Fruit fly (Drosophila melanogaster) whole organism, embryonic: ENCODE data around the gene CG15865.

Source experiments
- CG10209 ChIP-seq: fragments of 200-800 bp; sonication (Bioruptor generic); optimal IDR thresholded peaks from 3 replicates; lab custom pipeline; 2017; ENCODE audit warnings: missing biosample characterization, mild to moderate bottlenecking, missing genetic modification characterization, missing genetic modification reagents
- CG10462 ChIP-seq: fragments of 200-800 bp; sonication (Bioruptor generic); optimal IDR thresholded peaks from 2 replicates; lab custom pipeline; 2016; ENCODE audit warnings: missing biosample characterization, missing genetic modification characterization
- CG12104 ChIP-seq: fragments of 200-800 bp; sonication (Bioruptor generic); optimal IDR thresholded peaks from 3 replicates; lab custom pipeline; 2016; ENCODE audit warnings: missing biosample characterization, missing genetic modification characterization
- CG12236 ChIP-seq: fragments of 200-800 bp; sonication (Bioruptor generic); optimal IDR thresholded peaks from 2 replicates; lab custom pipeline; 2016; ENCODE audit warnings: missing biosample characterization, missing genetic modification characterization
- CG12391 ChIP-seq: fragments of 200-800 bp; sonication (Bioruptor generic); optimal IDR thresholded peaks from 3 replicates; lab custom pipeline; 2018; ENCODE audit warnings: missing biosample characterization, mild to moderate bottlenecking, missing genetic modification characterization, moderate library complexity
- CG12744 ChIP-seq: fragments of 200-800 bp; sonication (Bioruptor generic); optimal IDR thresholded peaks from 2 replicates; lab custom pipeline; 2016; ENCODE audit warnings: missing biosample characterization, missing genetic modification characterization
- CG14050 ChIP-seq: fragments of 200-800 bp; sonication (Bioruptor generic); IDR thresholded peaks from 3 replicates; pipeline ENCODE4 v1.3.6; 2022; ENCODE audit warnings: missing biosample characterization, missing genetic modification characterization
- CG2129 ChIP-seq: fragments of 200-800 bp; sonication (Bioruptor generic); IDR thresholded peaks from 2 replicates; pipeline ENCODE4 v1.3.6; 2022; ENCODE audit warnings: missing biosample characterization, missing genetic modification characterization; ENCODE audit not compliant: partially characterized antibody
- CG30403 ChIP-seq: fragments of 200-800 bp; sonication (Bioruptor generic); optimal IDR thresholded peaks from 3 replicates; lab custom pipeline; 2016; ENCODE audit warnings: missing biosample characterization, missing genetic modification characterization
- CG31224 ChIP-seq: fragments of 200-800 bp; sonication (Bioruptor generic); IDR thresholded peaks from 2 replicates; pipeline ENCODE4 v1.3.6; 2022; ENCODE audit warnings: missing biosample characterization, missing genetic modification characterization
- CG31388 ChIP-seq: fragments of 200-800 bp; sonication (Bioruptor generic); optimal IDR thresholded peaks from 2 replicates; lab custom pipeline; 2016; ENCODE audit warnings: missing biosample characterization, missing genetic modification characterization
- CG34224 ChIP-seq: fragments of 200-800 bp; sonication (Bioruptor generic); IDR thresholded peaks from 3 replicates; pipeline ENCODE4 v1.3.6; 2022; ENCODE audit warnings: missing biosample characterization, missing genetic modification characterization; ENCODE audit not compliant: partially characterized antibody
- CG43689 ChIP-seq: fragments of 200-800 bp; sonication (Bioruptor generic); IDR thresholded peaks from 2 replicates; pipeline ENCODE4 v1.3.6; 2022; ENCODE audit warnings: missing biosample characterization, missing genetic modification characterization
- CG4617 ChIP-seq: fragments of 200-800 bp; sonication (Bioruptor generic); optimal IDR thresholded peaks from 3 replicates; lab custom pipeline; 2016; ENCODE audit warnings: missing biosample characterization, missing genetic modification characterization, borderline replicate concordance
- CG6175 ChIP-seq: fragments of 200-800 bp; sonication (Bioruptor generic); IDR thresholded peaks from 3 replicates; pipeline ENCODE4 v1.3.6; 2022; ENCODE audit warnings: missing biosample characterization, missing genetic modification characterization
- CG6791 ChIP-seq: fragments of 200-800 bp; sonication (Bioruptor generic); IDR thresholded peaks from 3 replicates; pipeline ENCODE4 v1.3.6; 2022; ENCODE audit warnings: missing biosample characterization, missing genetic modification characterization; ENCODE audit not compliant: partially characterized antibody
- CG6813 ChIP-seq: fragments of 200-800 bp; sonication (Bioruptor generic); optimal IDR thresholded peaks from 2 replicates; lab custom pipeline; 2017; ENCODE audit warnings: missing biosample characterization, missing genetic modification characterization, mild to moderate bottlenecking, moderate library complexity, missing genetic modification reagents
- CG9817 ChIP-seq: fragments of 200-800 bp; sonication (Bioruptor generic); optimal IDR thresholded peaks from 2 replicates; lab custom pipeline; 2018; ENCODE audit warnings: missing biosample characterization, mild to moderate bottlenecking, missing genetic modification characterization, moderate library complexity
- CG9932 ChIP-seq: fragments of 200-800 bp; sonication (Bioruptor generic); IDR thresholded peaks from 2 replicates; pipeline ENCODE4 v1.3.6; 2022; ENCODE audit warnings: missing biosample characterization, missing genetic modification characterization
- D19B ChIP-seq: fragments of 200-800 bp; sonication (Bioruptor generic); optimal IDR thresholded peaks from 2 replicates; lab custom pipeline; 2017; ENCODE audit warnings: missing biosample characterization, mild to moderate bottlenecking, missing genetic modification characterization
- Dbx ChIP-seq: fragments of 200-800 bp; sonication (Bioruptor generic); IDR thresholded peaks from 3 replicates; pipeline ENCODE4 v1.3.6; 2022; ENCODE audit warnings: missing biosample characterization, missing genetic modification characterization
- Dek ChIP-seq: fragments of 200-800 bp; sonication (Bioruptor generic); optimal IDR thresholded peaks from 3 replicates; lab custom pipeline; 2019; ENCODE audit warnings: missing biosample characterization, mild to moderate bottlenecking, missing genetic modification characterization, moderate library complexity
- Doc2 ChIP-seq: fragments of 200-800 bp; sonication (Bioruptor generic); IDR thresholded peaks from 2 replicates; pipeline ENCODE4 v1.3.6; 2022; ENCODE audit warnings: missing biosample characterization, missing genetic modification characterization
- Eip74EF ChIP-seq, 2 experiments: fragments of 200-800 bp in 1 of 2; fragments of >200 bp in 1 of 2; sonication (Bioruptor generic) in 1 of 2; optimal IDR thresholded peaks; 2 replicates each; lab custom pipeline; 2017 to 2019; ENCODE audit warnings: missing biosample characterization in 2 of 2, missing genetic modification characterization in 2 of 2, mild to moderate bottlenecking in 1 of 2, moderate library complexity in 1 of 2
- Fer2 ChIP-seq: fragments of 200-800 bp; sonication (Bioruptor generic); optimal IDR thresholded peaks from 2 replicates; lab custom pipeline; 2018; ENCODE audit warnings: missing biosample characterization, mild to moderate bottlenecking, missing genetic modification characterization, moderate library complexity
- Gug ChIP-seq: fragments of 200-800 bp; sonication (Bioruptor generic); IDR thresholded peaks from 4 replicates; pipeline ENCODE4 v1.3.6; 2022; ENCODE audit warnings: missing biosample characterization, missing genetic modification characterization
- HLH4C ChIP-seq: fragments of 200-800 bp; sonication (Bioruptor generic); IDR thresholded peaks from 3 replicates; pipeline ENCODE4 v1.3.6; 2022; ENCODE audit warnings: missing biosample characterization, missing genetic modification characterization; ENCODE audit not compliant: partially characterized antibody
- Med ChIP-seq: fragments of 200-800 bp; sonication (Bioruptor generic); peaks from one replicate; lab custom pipeline; 2016; ENCODE audit warnings: missing biosample characterization, missing genetic modification characterization, mild to moderate bottlenecking, inconsistent platforms, moderate library complexity
- Meics ChIP-seq: fragments of 200-800 bp; sonication (Bioruptor generic); optimal IDR thresholded peaks from 2 replicates; lab custom pipeline; 2017; ENCODE audit warnings: missing biosample characterization, mild to moderate bottlenecking, missing genetic modification characterization
- Nf-YB ChIP-seq: fragments of 200-800 bp; sonication (Bioruptor generic); optimal IDR thresholded peaks from 3 replicates; lab custom pipeline; 2019; ENCODE audit warnings: missing biosample characterization, mild to moderate bottlenecking, missing genetic modification characterization, moderate library complexity
- Oaz ChIP-seq: fragments of 200-800 bp; sonication (Bioruptor generic); IDR thresholded peaks from 2 replicates; pipeline ENCODE4 v1.3.6; 2022; ENCODE audit warnings: missing biosample characterization, missing genetic modification characterization
- Oli ChIP-seq: fragments of 200-800 bp; sonication (Bioruptor generic); optimal IDR thresholded peaks from 2 replicates; lab custom pipeline; 2018; ENCODE audit warnings: missing biosample characterization, mild to moderate bottlenecking, missing genetic modification characterization, moderate library complexity
- ci ChIP-seq: fragments of 200-800 bp; sonication (Bioruptor generic); IDR thresholded peaks from 3 replicates; pipeline ENCODE4 v1.3.6; 2022; ENCODE audit warnings: missing biosample characterization, missing genetic modification characterization
- gcm2 ChIP-seq: fragments of 200-800 bp; sonication (Bioruptor generic); optimal IDR thresholded peaks from 2 replicates; lab custom pipeline; 2016; ENCODE audit warnings: missing biosample characterization, missing genetic modification characterization
- hkb ChIP-seq, 2 experiments: fragments of 200-800 bp in 1 of 2; fragments of >200 bp in 1 of 2; sonication (Bioruptor generic) in 1 of 2; IDR thresholded peaks in 1 of 2; optimal IDR thresholded peaks in 1 of 2; 2 replicates each; pipeline versions ENCODE4 v1.3.6 to Lab custom; 2017 to 2022; ENCODE audit warnings: missing biosample characterization in 1 of 2, missing genetic modification characterization in 1 of 2
- ind ChIP-seq: fragments of 200-800 bp; sonication (Bioruptor generic); optimal IDR thresholded peaks from 3 replicates; lab custom pipeline; 2016; ENCODE audit warnings: missing biosample characterization, missing genetic modification characterization
- inv ChIP-seq: fragments of 200-800 bp; sonication (Bioruptor generic); IDR thresholded peaks from 2 replicates; pipeline ENCODE4 v1.3.6; 2022; ENCODE audit warnings: missing biosample characterization, missing genetic modification characterization; ENCODE audit not compliant: partially characterized antibody
- ken ChIP-seq: fragments of 200-800 bp; sonication (Bioruptor generic); IDR thresholded peaks from 3 replicates; pipeline ENCODE4 v1.3.6; 2022; ENCODE audit warnings: missing biosample characterization, missing genetic modification characterization
- lilli ChIP-seq: fragments of 200-800 bp; sonication (Bioruptor generic); optimal IDR thresholded peaks from 3 replicates; lab custom pipeline; 2016; ENCODE audit warnings: missing biosample characterization, missing genetic modification characterization
- maf-S ChIP-seq: fragments of 200-800 bp; sonication (Bioruptor generic); optimal IDR thresholded peaks from 2 replicates; lab custom pipeline; 2016; ENCODE audit warnings: missing biosample characterization, missing genetic modification characterization
- pb ChIP-seq: fragments of 200-800 bp; sonication (Bioruptor generic); optimal IDR thresholded peaks from 3 replicates; lab custom pipeline; 2016; ENCODE audit warnings: missing biosample characterization, missing genetic modification characterization
- rib ChIP-seq: fragments of 200-800 bp; sonication (Bioruptor generic); IDR thresholded peaks from 2 replicates; pipeline ENCODE4 v1.3.6; 2022; ENCODE audit warnings: missing biosample characterization, missing genetic modification characterization
- run ChIP-seq: fragments of 200-800 bp; sonication (Bioruptor generic); optimal IDR thresholded peaks from 3 replicates; lab custom pipeline; 2018; ENCODE audit warnings: missing biosample characterization, mild to moderate bottlenecking, missing genetic modification characterization
- shn ChIP-seq: fragments of 200-800 bp; sonication (Bioruptor generic); optimal IDR thresholded peaks from 3 replicates; lab custom pipeline; 2016; ENCODE audit warnings: missing biosample characterization, missing genetic modification characterization
- sna ChIP-seq: fragments of 200-800 bp; sonication (Bioruptor generic); IDR thresholded peaks from 2 replicates; pipeline ENCODE4 v1.3.6; 2022; ENCODE audit warnings: missing biosample characterization, missing genetic modification characterization; ENCODE audit not compliant: partially characterized antibody
- sqz ChIP-seq: fragments of 200-800 bp; sonication (Bioruptor generic); optimal IDR thresholded peaks from 3 replicates; lab custom pipeline; 2018; ENCODE audit warnings: missing biosample characterization, mild to moderate bottlenecking, missing genetic modification characterization
- tio ChIP-seq: fragments of 200-800 bp; sonication (Bioruptor generic); optimal IDR thresholded peaks from 2 replicates; lab custom pipeline; 2017; ENCODE audit warnings: missing biosample characterization, missing genetic modification characterization, inconsistent platforms
- tna ChIP-seq: fragments of 200-800 bp; sonication (Bioruptor generic); IDR thresholded peaks from 2 replicates; pipeline ENCODE4 v1.3.6; 2022; ENCODE audit warnings: missing biosample characterization, missing genetic modification characterization; ENCODE audit not compliant: partially characterized antibody
- toy ChIP-seq: fragments of 200-800 bp; sonication (Bioruptor generic); IDR thresholded peaks from 2 replicates; pipeline ENCODE4 v1.3.6; 2022; ENCODE audit warnings: missing biosample characterization, missing genetic modification characterization
- zfh2 ChIP-seq: fragments of 200-800 bp; sonication (Bioruptor generic); optimal IDR thresholded peaks from 2 replicates; lab custom pipeline; 2016; ENCODE audit warnings: missing biosample characterization, missing genetic modification characterization

Gene CG15865

dm6 chrX:16691440-16691839 lies 27.2 kb upstream of the CG15865 start (continued):
- no peak for TF ChIP-seq CG2129 (GFP tag; lab: Robert Waterston, UW)
- no peak for TF ChIP-seq CG34224 (GFP tag; lab: Robert Waterston, UW)
- 0 out of 2 replicates have a peak, but pooled peaks have one; percentile 36 for TF ChIP-seq toy (GFP tag; lab: Robert Waterston, UW)
- TF ChIP-seq Doc2 (GFP tag; lab: Robert Waterston, UW), result peak; percentile 12; the same call in 1 of the 2 replicates
- TF ChIP-seq ken, result peak; percentile 89
- peak; percentile 97 for TF ChIP-seq ci (GFP tag; lab: Robert Waterston, UW)
- TF ChIP-seq CG9817 (tag; lab: Kevin White, UChicago), result peak; percentile 71
- peak; percentile 76 for TF ChIP-seq lilli
- TF ChIP-seq CG12744 (GFP tag; lab: Kevin White, UChicago), result peak; percentile 35
- TF ChIP-seq Dbx, result no peak
- peak; percentile 63 for TF ChIP-seq gcm2 (GFP tag; lab: Kevin White, UChicago)
- peak; percentile 70 for TF ChIP-seq Oaz (GFP tag; lab: Robert Waterston, UW)
- TF ChIP-seq Dek (tag; lab: Kevin White, UChicago), result peak; percentile 67
- peak; percentile 74 for TF ChIP-seq shn (GFP tag; lab: Kevin White, UChicago)
- peak; percentile 29 for TF ChIP-seq Fer2 (tag; lab: Kevin White, UChicago)
- TF ChIP-seq Oli (tag; lab: Kevin White, UChicago), result peak; percentile 90
- peak; percentile 40; the same call in 1 of the 2 replicates for TF ChIP-seq rib (GFP tag; lab: Robert Waterston, UW)
- TF ChIP-seq D19B (GFP tag; lab: Kevin White, UChicago), result no peak
- TF ChIP-seq CG31224 (GFP tag; lab: Robert Waterston, UW), result peak; percentile 55
- TF ChIP-seq run, result peak; percentile 65
- TF ChIP-seq CG6813 (GFP tag; lab: Kevin White, UChicago), result peak; percentile 72
- no peak for TF ChIP-seq CG43689
- TF ChIP-seq sqz (GFP tag; lab: Kevin White, UChicago), result peak; percentile 56
- TF ChIP-seq CG6791 (GFP tag; lab: Robert Waterston, UW), result no peak
- TF ChIP-seq ind (GFP tag; lab: Kevin White, UChicago), result peak; percentile 84
- peak; percentile 63 for TF ChIP-seq Nf-YB (GFP tag; lab: Kevin White, UChicago)
- peak; percentile 33 for TF ChIP-seq zfh2 (GFP tag; lab: Kevin White, UChicago)
- no peak for TF ChIP-seq hkb (optimal IDR thresholded peaks at IDR 0.05; lab: Kevin White, UChicago)
- TF ChIP-seq hkb (GFP tag; IDR thresholded peaks at IDR 0.05; lab: Robert Waterston, UW), result peak; percentile 91
- peak; percentile 48 for TF ChIP-seq CG9932 (GFP tag; lab: Robert Waterston, UW)
- TF ChIP-seq CG10209 (GFP tag; lab: Kevin White, UChicago), result peak; percentile 80
- TF ChIP-seq CG30403 (GFP tag; lab: Kevin White, UChicago), result peak; percentile 83
- TF ChIP-seq CG31388 (GFP tag; lab: Kevin White, UChicago), result peak; percentile 63
- peak; percentile 85 for TF ChIP-seq Gug
- peak; percentile 70 for TF ChIP-seq tio (GFP tag; lab: Kevin White, UChicago)
- TF ChIP-seq CG12236 (GFP tag; lab: Kevin White, UChicago), result peak; percentile 70
- peak; percentile 98 for TF ChIP-seq Med (GFP tag; lab: Kevin White, UChicago)
- peak; percentile 67 for TF ChIP-seq CG12104 (GFP tag; lab: Kevin White, UChicago)
- no peak for TF ChIP-seq sna (GFP tag; lab: Robert Waterston, UW)
- TF ChIP-seq Eip74EF (GFP tag; optimal IDR thresholded peaks at IDR 0.05; lab: Kevin White, UChicago), result peak in 1 of 2 experiments; percentile 84
- TF ChIP-seq CG4617 (GFP tag; lab: Kevin White, UChicago), result peak; percentile 40
- TF ChIP-seq CG10462 (GFP tag; lab: Kevin White, UChicago), result peak; percentile 74
- TF ChIP-seq CG6175 (GFP tag; lab: Robert Waterston, UW), result no peak
- no peak for TF ChIP-seq tna
- peak; percentile 64 for TF ChIP-seq Meics (GFP tag; lab: Kevin White, UChicago)
- TF ChIP-seq CG14050 (GFP tag; lab: Robert Waterston, UW), result peak; percentile 85
- peak; percentile 86 for TF ChIP-seq pb
- peak; percentile 73 for TF ChIP-seq maf-S (GFP tag; lab: Kevin White, UChicago)
- TF ChIP-seq CG12391 (tag; lab: Kevin White, UChicago), result peak; percentile 87
- TF ChIP-seq HLH4C, result no peak
- TF ChIP-seq inv (GFP tag; lab: Robert Waterston, UW), result no peak
